Worm (Caenorhabditis elegans) whole organism, L4 larva: ENCODE results near the gene dhs-12.

ENCODE experiments used
- ama-1 ChIP-seq: fragments of 150-350 bp; optimal IDR thresholded peaks from 2 replicates; lab custom pipeline; 2014; ENCODE audit warnings: inconsistent platforms, mixed read lengths
- arid-1 ChIP-seq: fragments of 200-800 bp; sonication (Bioruptor generic); conservative IDR thresholded peaks from 2 replicates; pipeline ENCODE4 v1.3.6; 2022; ENCODE audit warnings: missing genetic modification reagents, missing genetic modification characterization, missing compliant biosample characterization
- attf-4 ChIP-seq: sonication (generic microtip); optimal IDR thresholded peaks from 3 replicates; lab custom pipeline; 2017; ENCODE audit warnings: missing biosample characterization, missing genetic modification characterization
- lsy-2 ChIP-seq, 2 experiments: fragments of 150-350 bp in 1 of 2; sonication (generic microtip) in 1 of 2; optimal IDR thresholded peaks; 2 replicates each; lab custom pipeline; 2014 to 2017; ENCODE audit warnings: missing biosample characterization in 2 of 2, missing genetic modification characterization in 2 of 2
- mdt-29 ChIP-seq: fragments of 200-800 bp; sonication (Bioruptor generic); IDR thresholded peaks from 2 replicates; pipeline ENCODE4 v1.3.6; 2022; ENCODE audit warnings: missing genetic modification reagents, missing genetic modification characterization, missing compliant biosample characterization
- nhr-10 ChIP-seq: fragments of 150-350 bp; optimal IDR thresholded peaks from 2 replicates; lab custom pipeline; 2014; ENCODE audit warnings: missing biosample characterization, missing genetic modification characterization
- pqm-1 ChIP-seq: sonication (generic microtip); optimal IDR thresholded peaks from 2 replicates; lab custom pipeline; 2017; ENCODE audit warnings: missing biosample characterization, missing genetic modification characterization
- zfp-2 ChIP-seq: sonication (generic microtip); optimal IDR thresholded peaks from 2 replicates; lab custom pipeline; 2016; ENCODE audit warnings: mild to moderate bottlenecking, missing genetic modification characterization, missing compliant biosample characterization

- no peak for TF ChIP-seq nhr-10 (tag; lab: Kevin White, UChicago)
- TF ChIP-seq mdt-29 (GFP tag; lab: Robert Waterston, UW), result no peak
- no peak for TF ChIP-seq ama-1
- TF ChIP-seq pqm-1 (tag; lab: Kevin White, UChicago), result no peak
- TF ChIP-seq lsy-2 (tag; optimal IDR thresholded peaks at IDR 0.05; lab: Kevin White, UChicago), result no peak
- no peak for TF ChIP-seq arid-1 (GFP tag; lab: Robert Waterston, UW)
- TF ChIP-seq zfp-2 (tag; lab: Kevin White, UChicago), result no peak
- no peak for TF ChIP-seq attf-4 (tag; lab: Kevin White, UChicago)
Measured at ce11 chrIV:10122205-10122604, 20.1 kb upstream of the dhs-12 start, which contains the start of gene irld-21.
